Fruit fly (Drosophila melanogaster) whole organism, embryonic: ENCODE data around the gene SCOT.

Experiments used
- Aef1 ChIP-seq: fragments of 200-800 bp; sonication (Bioruptor generic); IDR thresholded peaks from 3 replicates; pipeline ENCODE4 v1.3.6; 2022; ENCODE audit warnings: missing biosample characterization, missing genetic modification characterization
- CG10209 ChIP-seq: fragments of 200-800 bp; sonication (Bioruptor generic); optimal IDR thresholded peaks from 3 replicates; lab custom pipeline; 2017; ENCODE audit warnings: missing biosample characterization, mild to moderate bottlenecking, missing genetic modification characterization, missing genetic modification reagents
- CG10267 ChIP-seq: fragments of 200-800 bp; sonication (Bioruptor generic); optimal IDR thresholded peaks from 2 replicates; lab custom pipeline; 2018; ENCODE audit warnings: missing biosample characterization, mild to moderate bottlenecking, missing genetic modification characterization, moderate library complexity
- CG12236 ChIP-seq: fragments of 200-800 bp; sonication (Bioruptor generic); optimal IDR thresholded peaks from 2 replicates; lab custom pipeline; 2016; ENCODE audit warnings: missing biosample characterization, missing genetic modification characterization
- CG12744 ChIP-seq: fragments of 200-800 bp; sonication (Bioruptor generic); optimal IDR thresholded peaks from 2 replicates; lab custom pipeline; 2016; ENCODE audit warnings: missing biosample characterization, missing genetic modification characterization
- CG12769 ChIP-seq: fragments of 200-800 bp; sonication (Bioruptor generic); optimal IDR thresholded peaks from 2 replicates; lab custom pipeline; 2019; ENCODE audit warnings: missing biosample characterization, mild to moderate bottlenecking, missing genetic modification characterization, moderate library complexity
- CG14667 ChIP-seq: fragments of 200-800 bp; sonication (Bioruptor generic); IDR thresholded peaks from 2 replicates; pipeline ENCODE4 v1.3.6; 2022; ENCODE audit warnings: missing biosample characterization, missing genetic modification characterization
- CG15269 ChIP-seq: fragments of 200-800 bp; sonication (Bioruptor generic); optimal IDR thresholded peaks from 2 replicates; lab custom pipeline; 2018; ENCODE audit warnings: missing biosample characterization, mild to moderate bottlenecking, missing genetic modification characterization, moderate library complexity
- CG15514 ChIP-seq: fragments of 200-800 bp; sonication (Bioruptor generic); optimal IDR thresholded peaks from 3 replicates; lab custom pipeline; 2017; ENCODE audit warnings: missing biosample characterization, missing genetic modification characterization, mild to moderate bottlenecking, moderate library complexity, missing genetic modification reagents
- CG15696 ChIP-seq: fragments of 200-800 bp; sonication (Bioruptor generic); optimal IDR thresholded peaks from 2 replicates; lab custom pipeline; 2019; ENCODE audit warnings: missing biosample characterization, mild to moderate bottlenecking, missing genetic modification characterization, moderate library complexity
- CG16813 ChIP-seq: fragments of 200-800 bp; sonication (Bioruptor generic); IDR thresholded peaks from 3 replicates; pipeline ENCODE4 v1.3.6; 2022; ENCODE audit warnings: missing biosample characterization, missing genetic modification characterization; ENCODE audit not compliant: partially characterized antibody
- CG1792 ChIP-seq: fragments of 200-800 bp; sonication (Bioruptor generic); optimal IDR thresholded peaks from 2 replicates; lab custom pipeline; 2016; ENCODE audit warnings: missing biosample characterization, missing genetic modification characterization
- CG2202 ChIP-seq: fragments of 200-800 bp; sonication (Bioruptor generic); optimal IDR thresholded peaks from 2 replicates; lab custom pipeline; 2018; ENCODE audit warnings: missing biosample characterization, mild to moderate bottlenecking, missing genetic modification characterization
- CG4360 ChIP-seq: fragments of 200-800 bp; sonication (Bioruptor generic); IDR thresholded peaks from 2 replicates; pipeline ENCODE4 v1.3.6; 2022; ENCODE audit warnings: missing biosample characterization, missing genetic modification characterization
- CG5180 ChIP-seq: fragments of 200-800 bp; sonication (Bioruptor generic); optimal IDR thresholded peaks from 3 replicates; lab custom pipeline; 2017; ENCODE audit warnings: missing biosample characterization, missing genetic modification characterization, mild to moderate bottlenecking, moderate library complexity, missing genetic modification reagents
- CG8281 ChIP-seq: fragments of 200-800 bp; sonication (Bioruptor generic); optimal IDR thresholded peaks from 2 replicates; lab custom pipeline; 2018; ENCODE audit warnings: missing biosample characterization, mild to moderate bottlenecking, missing genetic modification characterization, moderate library complexity
- CG8290 ChIP-seq, 3 experiments: fragments of 200-800 bp; sonication (Bioruptor generic); optimal IDR thresholded peaks; 2 replicates each; lab custom pipeline; 2016 to 2019; ENCODE audit warnings: missing biosample characterization in 3 of 3, missing genetic modification characterization in 3 of 3, mild to moderate bottlenecking in 2 of 3, moderate library complexity in 1 of 3
- CG8478 ChIP-seq: fragments of >200 bp; optimal IDR thresholded peaks from 2 replicates; lab custom pipeline; 2018
- CG8765 ChIP-seq: fragments of 200-800 bp; sonication (Bioruptor generic); IDR thresholded peaks from 2 replicates; pipeline ENCODE4 v1.3.6; 2022; ENCODE audit warnings: missing biosample characterization, missing genetic modification characterization
- Dbx ChIP-seq: fragments of 200-800 bp; sonication (Bioruptor generic); IDR thresholded peaks from 3 replicates; pipeline ENCODE4 v1.3.6; 2022; ENCODE audit warnings: missing biosample characterization, missing genetic modification characterization
- ERR ChIP-seq: fragments of 200-800 bp; sonication (Bioruptor generic); optimal IDR thresholded peaks from 2 replicates; lab custom pipeline; 2016; ENCODE audit warnings: missing biosample characterization, missing genetic modification characterization
- Ets65A ChIP-seq: fragments of 200-800 bp; sonication (Bioruptor generic); peaks from one replicate; lab custom pipeline; 2016; ENCODE audit warnings: missing biosample characterization, missing genetic modification characterization
- H15 ChIP-seq: fragments of 200-800 bp; sonication (Bioruptor generic); IDR thresholded peaks from 3 replicates; pipeline ENCODE4 v1.3.6; 2022; ENCODE audit warnings: missing biosample characterization, missing genetic modification characterization
- HLH4C ChIP-seq: fragments of 200-800 bp; sonication (Bioruptor generic); IDR thresholded peaks from 3 replicates; pipeline ENCODE4 v1.3.6; 2022; ENCODE audit warnings: missing biosample characterization, missing genetic modification characterization; ENCODE audit not compliant: partially characterized antibody
- Kr ChIP-seq: fragments of 200-800 bp; sonication (Bioruptor generic); optimal IDR thresholded peaks from 2 replicates; lab custom pipeline; 2017; ENCODE audit warnings: missing biosample characterization, mild to moderate bottlenecking, missing genetic modification characterization
- Med ChIP-seq: fragments of 200-800 bp; sonication (Bioruptor generic); peaks from one replicate; lab custom pipeline; 2016; ENCODE audit warnings: missing biosample characterization, missing genetic modification characterization, mild to moderate bottlenecking, inconsistent platforms, moderate library complexity
- Myb ChIP-seq: fragments of 200-800 bp; sonication (Bioruptor generic); optimal IDR thresholded peaks from 2 replicates; lab custom pipeline; 2016; ENCODE audit warnings: missing biosample characterization, missing genetic modification characterization
- Nf-YA ChIP-seq: fragments of 200-800 bp; sonication (Bioruptor generic); IDR thresholded peaks from 2 replicates; pipeline ENCODE4 v1.3.6; 2022; ENCODE audit warnings: missing biosample characterization, missing genetic modification characterization
- Six4 ChIP-seq: fragments of 200-800 bp; sonication (Bioruptor generic); optimal IDR thresholded peaks from 2 replicates; lab custom pipeline; 2016; ENCODE audit warnings: missing biosample characterization, missing genetic modification characterization
- TFAM ChIP-seq: fragments of 200-800 bp; sonication (Bioruptor generic); optimal IDR thresholded peaks from 2 replicates; lab custom pipeline; 2017; ENCODE audit warnings: missing biosample characterization, missing genetic modification characterization, inconsistent platforms
- Tbp ChIP-seq: fragments of >200 bp; optimal IDR thresholded peaks from 2 replicates; lab custom pipeline; 2018; ENCODE audit warnings: missing biosample characterization, missing genetic modification characterization
- bbx ChIP-seq: fragments of 200-800 bp; sonication (Bioruptor generic); IDR thresholded peaks from 2 replicates; pipeline ENCODE4 v1.3.6; 2022; ENCODE audit warnings: missing biosample characterization, missing genetic modification characterization; ENCODE audit not compliant: partially characterized antibody
- chinmo ChIP-seq: fragments of 200-800 bp; sonication (Bioruptor generic); IDR thresholded peaks from 4 replicates; pipeline ENCODE4 v1.3.6; 2022; ENCODE audit warnings: missing biosample characterization, missing genetic modification characterization; ENCODE audit not compliant: partially characterized antibody
- croc ChIP-seq: fragments of 200-800 bp; sonication (Bioruptor generic); conservative IDR thresholded peaks from 3 replicates; pipeline ENCODE4 v1.3.6; 2022; ENCODE audit warnings: missing biosample characterization, missing genetic modification characterization
- da ChIP-seq: fragments of 200-800 bp; sonication (Bioruptor generic); optimal IDR thresholded peaks from 2 replicates; lab custom pipeline; 2016; ENCODE audit warnings: missing biosample characterization, missing genetic modification characterization
- disco-r ChIP-seq: fragments of 200-800 bp; sonication (Bioruptor generic); optimal IDR thresholded peaks from 2 replicates; lab custom pipeline; 2016; ENCODE audit warnings: missing biosample characterization, missing genetic modification characterization
- hbn ChIP-seq: fragments of 200-800 bp; sonication (Bioruptor generic); IDR thresholded peaks from 2 replicates; pipeline ENCODE4 v1.3.6; 2022; ENCODE audit warnings: missing biosample characterization, missing genetic modification characterization; ENCODE audit not compliant: partially characterized antibody
- luna ChIP-seq: fragments of 200-800 bp; sonication (Bioruptor generic); optimal IDR thresholded peaks from 2 replicates; lab custom pipeline; 2016; ENCODE audit warnings: missing biosample characterization, missing genetic modification characterization
- org-1 ChIP-seq: fragments of 200-800 bp; sonication (Bioruptor generic); optimal IDR thresholded peaks from 2 replicates; lab custom pipeline; 2017; ENCODE audit warnings: missing biosample characterization, missing genetic modification characterization
- p53 ChIP-seq: fragments of 200-800 bp; sonication (Bioruptor generic); optimal IDR thresholded peaks from 2 replicates; lab custom pipeline; 2016; ENCODE audit warnings: missing biosample characterization, missing genetic modification characterization
- pb ChIP-seq: fragments of 200-800 bp; sonication (Bioruptor generic); optimal IDR thresholded peaks from 3 replicates; lab custom pipeline; 2016; ENCODE audit warnings: missing biosample characterization, missing genetic modification characterization
- pita ChIP-seq: fragments of 200-800 bp; sonication (Bioruptor generic); optimal IDR thresholded peaks from 2 replicates; lab custom pipeline; 2017; ENCODE audit warnings: missing biosample characterization, mild to moderate bottlenecking, missing genetic modification characterization
- pzg ChIP-seq: fragments of 200-800 bp; sonication (Bioruptor generic); optimal IDR thresholded peaks from 3 replicates; lab custom pipeline; 2018; ENCODE audit warnings: missing biosample characterization, mild to moderate bottlenecking, missing genetic modification characterization, moderate library complexity
- salm ChIP-seq: fragments of 200-800 bp; sonication (Bioruptor generic); optimal IDR thresholded peaks from 2 replicates; lab custom pipeline; 2018; ENCODE audit warnings: missing biosample characterization, mild to moderate bottlenecking, missing genetic modification characterization
- scrt ChIP-seq: fragments of 200-800 bp; sonication (Bioruptor generic); optimal IDR thresholded peaks from 2 replicates; lab custom pipeline; 2018; ENCODE audit warnings: missing biosample characterization, mild to moderate bottlenecking, missing genetic modification characterization, moderate library complexity
- so ChIP-seq: fragments of 200-800 bp; sonication (Bioruptor generic); IDR thresholded peaks from 3 replicates; pipeline ENCODE4 v1.3.6; 2022; ENCODE audit warnings: missing biosample characterization, missing genetic modification characterization
- ssp ChIP-seq: fragments of 200-800 bp; sonication (Bioruptor generic); IDR thresholded peaks from 2 replicates; pipeline ENCODE4 v1.3.6; 2022; ENCODE audit warnings: missing biosample characterization, missing genetic modification characterization
- sug ChIP-seq: fragments of 200-800 bp; optimal IDR thresholded peaks from 2 replicates; lab custom pipeline; 2019; ENCODE audit warnings: missing biosample characterization, mild to moderate bottlenecking, missing genetic modification characterization, moderate library complexity
- tgo ChIP-seq: fragments of 200-800 bp; sonication (Bioruptor generic); IDR thresholded peaks from 3 replicates; pipeline ENCODE4 v1.3.6; 2022; ENCODE audit warnings: missing biosample characterization, missing genetic modification characterization
- tin ChIP-seq: fragments of 200-800 bp; sonication (Bioruptor generic); optimal IDR thresholded peaks from 3 replicates; lab custom pipeline; 2016; ENCODE audit warnings: missing biosample characterization, missing genetic modification characterization
- trem ChIP-seq: fragments of 200-800 bp; optimal IDR thresholded peaks from 3 replicates; lab custom pipeline; 2019; ENCODE audit warnings: missing biosample characterization, mild to moderate bottlenecking, missing genetic modification characterization, moderate library complexity

Gene SCOT

dm6 chr3L:1971103-1971742 lies 8.3 kb downstream of the SCOT start, which contains the start of the genes CG11815 and acs (continued):
- TF ChIP-seq CG5180 = peak; percentile 79
- TF ChIP-seq Dbx = 0 out of 3 replicates have a peak, but pooled peaks have one; percentile 1
- TF ChIP-seq salm (tag; lab: Kevin White, UChicago) = no peak
- TF ChIP-seq da (GFP tag; lab: Kevin White, UChicago) = no peak
- no peak for TF ChIP-seq ssp (GFP tag; lab: Robert Waterston, UW)
- no peak for TF ChIP-seq Kr
- no peak for TF ChIP-seq Six4 (GFP tag; lab: Kevin White, UChicago)
- TF ChIP-seq Med (GFP tag; lab: Kevin White, UChicago) = peak; percentile 63
- TF ChIP-seq chinmo (GFP tag; lab: Robert Waterston, UW) = peak; percentile 55; the same call in 1 of the 4 replicates
- TF ChIP-seq CG16813 = 0 out of 3 replicates have a peak, but pooled peaks have one; percentile 23
- no peak for TF ChIP-seq Tbp
- peak; percentile 20 for TF ChIP-seq pita
- TF ChIP-seq pb (GFP tag; lab: Kevin White, UChicago) = no peak
- peak; percentile 41 for TF ChIP-seq Ets65A
- no peak for TF ChIP-seq CG14667 (GFP tag; lab: Robert Waterston, UW)
- no peak for TF ChIP-seq hbn (GFP tag; lab: Robert Waterston, UW)
- TF ChIP-seq HLH4C = 0 out of 3 replicates have a peak, but pooled peaks have one; percentile 3
- no peak for TF ChIP-seq CG8765 (GFP tag; lab: Robert Waterston, UW)
- no peak for TF ChIP-seq croc (GFP tag; lab: Robert Waterston, UW)
- TF ChIP-seq sug (tag; lab: Kevin White, UChicago) = no peak
- TF ChIP-seq CG12769 (tag; lab: Kevin White, UChicago) = peak; percentile 5
- TF ChIP-seq CG8290 (GFP tag; optimal IDR thresholded peaks at IDR 0.05; lab: Kevin White, UChicago) = no peak
- TF ChIP-seq CG8290 (tag; optimal IDR thresholded peaks at IDR 0.05; lab: Kevin White, UChicago) = peak in 1 of 2 experiments; percentile 7
- TF ChIP-seq Myb (GFP tag; lab: Kevin White, UChicago) = peak; percentile 19
- TF ChIP-seq ERR = no peak
- peak; percentile 33; the same call in 1 of the 2 replicates for TF ChIP-seq bbx (GFP tag; lab: Robert Waterston, UW)
- no peak for TF ChIP-seq Nf-YA (GFP tag; lab: Robert Waterston, UW)
- peak; percentile 3 for TF ChIP-seq pzg (GFP tag; lab: Kevin White, UChicago)
- no peak for TF ChIP-seq p53 (GFP tag; lab: Kevin White, UChicago)
- TF ChIP-seq H15 (GFP tag; lab: Robert Waterston, UW) = no peak

dm6 chr3L:1976760-1977159 lies 13.8 kb downstream of the SCOT start:
- TF ChIP-seq CG8478 (lab: Kevin White, UChicago) = no peak
- no peak for TF ChIP-seq TFAM (GFP tag; lab: Kevin White, UChicago)
- no peak for TF ChIP-seq CG12744 (GFP tag; lab: Kevin White, UChicago)
- TF ChIP-seq CG15269 = peak; percentile 23
- no peak for TF ChIP-seq CG4360 (GFP tag; lab: Robert Waterston, UW)
- no peak for TF ChIP-seq CG15696 (tag; lab: Kevin White, UChicago)
- no peak for TF ChIP-seq disco-r (GFP tag; lab: Kevin White, UChicago)
- TF ChIP-seq tgo (GFP tag; lab: Robert Waterston, UW) = peak; percentile 35; the same call in 1 of the 3 replicates
- TF ChIP-seq luna (GFP tag; lab: Kevin White, UChicago) = no peak
- no peak for TF ChIP-seq so
- no peak for TF ChIP-seq CG2202 (tag; lab: Kevin White, UChicago)
- no peak for TF ChIP-seq CG1792
- no peak for TF ChIP-seq CG10267 (tag; lab: Kevin White, UChicago)
- TF ChIP-seq CG12236 (GFP tag; lab: Kevin White, UChicago) = no peak
- no peak for TF ChIP-seq CG5180
- no peak for TF ChIP-seq CG10209
- peak; percentile 8 for TF ChIP-seq CG15514 (GFP tag; lab: Kevin White, UChicago)
- no peak for TF ChIP-seq trem (tag; lab: Kevin White, UChicago)
- TF ChIP-seq CG8281 (tag; lab: Kevin White, UChicago) = no peak
- no peak for TF ChIP-seq Aef1 (GFP tag; lab: Robert Waterston, UW)
- no peak for TF ChIP-seq tin
- peak; percentile 2 for TF ChIP-seq scrt
- peak; percentile 12 for TF ChIP-seq org-1
